Fruit fly (Drosophila melanogaster) S2 (cell line): ENCODE results near the gene Nup160.
A peak's percentile ranks its signal among the peaks of the same experiment; 100 is the strongest.

Source experiments
- CG8478 ChIP-seq: fragments of >200 bp; optimal IDR thresholded peaks from 2 replicates; lab custom pipeline; 2018
- CTCF ChIP-seq, 2 experiments: fragments of >200 bp; optimal IDR thresholded peaks; 2 replicates each; lab custom pipeline; 2018

DNA sequence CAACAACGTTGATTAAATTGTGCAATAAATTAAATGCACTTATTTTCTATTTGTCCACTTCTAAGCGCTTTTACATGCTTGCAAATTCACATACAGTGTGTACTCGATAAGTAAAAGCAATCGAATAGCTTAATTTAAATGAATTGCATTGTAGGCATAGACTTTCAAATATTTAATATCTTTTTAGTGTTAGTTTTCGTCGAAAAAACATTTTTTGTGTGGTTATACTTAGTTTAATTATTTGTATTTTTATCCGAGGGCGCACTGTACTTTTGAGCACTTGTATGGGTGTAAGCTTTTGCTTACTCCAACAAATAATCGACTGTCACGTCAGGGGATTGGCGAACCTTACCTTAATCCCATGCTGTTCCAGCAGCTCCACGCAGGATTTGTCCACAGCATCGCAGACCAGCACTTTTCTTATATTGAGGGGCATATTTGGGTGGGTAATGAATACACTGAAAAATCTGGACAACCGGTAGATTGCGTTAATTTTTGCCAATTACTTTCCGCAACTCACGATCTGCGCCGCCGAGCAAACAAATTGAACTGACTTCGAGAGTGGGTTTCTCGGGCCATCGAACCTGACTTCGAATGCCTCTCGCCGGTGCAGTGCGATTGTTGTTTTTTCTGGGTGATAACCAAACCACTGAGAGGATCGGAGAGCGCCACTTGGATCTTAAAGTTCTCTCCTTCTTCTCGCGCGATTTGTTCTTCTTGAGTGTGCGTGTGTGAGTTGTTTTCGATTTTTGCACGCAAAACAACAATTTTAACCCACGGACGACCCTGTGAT, 31.8 kb downstream of the Nup160 start, which contains the start of gene CG6287:
- no peak for TF ChIP-seq CG8478 (lab: Kevin White, UChicago)
- TF ChIP-seq CTCF (optimal IDR thresholded peaks at IDR 0.05; lab: Kevin White, UChicago), result peak in 1 of 2 experiments; percentile 17
